Fruit fly (Drosophila melanogaster): ENCODE results near the gene CG10516.
A peak's percentile ranks its signal among the peaks of the same experiment; 100 is the strongest.

The CG10516 gene

dm6 chr3L:16018721-16019120, 50.7 kb downstream of the CG10516 start:
- no peak for TF ChIP-seq crc (GFP tag; optimal IDR thresholded peaks at IDR 0.05)
- peak; percentile 59 for TF ChIP-seq D (optimal IDR thresholded peaks at IDR 0.05)
- no peak for TF ChIP-seq D (GFP tag; optimal IDR thresholded peaks at IDR 0.05)
- TF ChIP-seq nom (GFP tag; optimal IDR thresholded peaks at IDR 0.05) = no peak
- TF ChIP-seq prd (optimal IDR thresholded peaks at IDR 0.05) = no peak
- TF ChIP-seq prd (GFP tag; IDR thresholded peaks at IDR 0.05) = peak; percentile 48; the same call in 1 of the 3 replicates
- TF ChIP-seq Fer2 (tag; optimal IDR thresholded peaks at IDR 0.05) = no peak
- no peak for TF ChIP-seq CG7839 (tag; optimal IDR thresholded peaks at IDR 0.05)
- TF ChIP-seq zen (tag; optimal IDR thresholded peaks at IDR 0.05) = peak; percentile 40
- TF ChIP-seq CG4360 (GFP tag; IDR thresholded peaks at IDR 0.05) = peak; percentile 91
- TF ChIP-seq Stat92E (GFP tag; optimal IDR thresholded peaks at IDR 0.05) = peak in 1 of 3 experiments; percentile 17
- no peak for TF ChIP-seq Usf (GFP tag; optimal IDR thresholded peaks at IDR 0.05)
- no peak for TF ChIP-seq corto (GFP tag; optimal IDR thresholded peaks at IDR 0.05)

Data from whole organism, embryonic.